Fruit fly (Drosophila melanogaster): ENCODE results near the gene CG34448.
A peak's percentile ranks its signal among the peaks of the same experiment; 100 is the strongest.

CG34448 gene

dm6 chr2L:2382971-2383370 lies 34.8 kb downstream of the CG34448 start, which contains the start of gene PIG-Wa (continued):
- TF ChIP-seq Nf-YA (GFP tag; IDR thresholded peaks at IDR 0.05) (no peak), tin (GFP tag; optimal IDR thresholded peaks at IDR 0.05) (no peak), row (GFP tag; IDR thresholded peaks at IDR 0.05) (peak; percentile 39; the same call in 1 of the 3 replicates), CG17912 (GFP tag; optimal IDR thresholded peaks at IDR 0.05) (no peak), croc (GFP tag; conservative IDR thresholded peaks at IDR 0.05) (no peak), CG7786 (GFP tag; optimal IDR thresholded peaks at IDR 0.05) (no peak), CG34422 (GFP tag; IDR thresholded peaks at IDR 0.05) (peak; percentile 76; the same call in 2 of the 3 replicates), ara (GFP tag; IDR thresholded peaks at IDR 0.05) (no peak), lab (GFP tag; optimal IDR thresholded peaks at IDR 0.05) (no peak), CG12236 (GFP tag; optimal IDR thresholded peaks at IDR 0.05) (no peak), CG16863 (GFP tag; optimal IDR thresholded peaks at IDR 0.05) (no peak), CG31441 (GFP tag; IDR thresholded peaks at IDR 0.05) (no peak), CG10274 (GFP tag; optimal IDR thresholded peaks at IDR 0.05) (no peak), CG6683 (GFP tag; optimal IDR thresholded peaks at IDR 0.05) (no peak), CG1603 (tag; optimal IDR thresholded peaks at IDR 0.05) (peak; percentile 56), scrt (GFP tag; optimal IDR thresholded peaks at IDR 0.05) (no peak), CG6272 (GFP tag; IDR thresholded peaks at IDR 0.05) (no peak), ewg (GFP tag; optimal IDR thresholded peaks at IDR 0.05) (no peak), nom (GFP tag; optimal IDR thresholded peaks at IDR 0.05) (no peak), h (optimal IDR thresholded peaks at IDR 0.05) (no peak), pum (GFP tag; optimal IDR thresholded peaks at IDR 0.05) (no peak), trem (tag; optimal IDR thresholded peaks at IDR 0.05) (no peak), CG2199 (GFP tag; IDR thresholded peaks at IDR 0.05) (no peak), bowl (GFP tag; IDR thresholded peaks at IDR 0.05) (no peak), CG3726 (GFP tag; IDR thresholded peaks at IDR 0.05) (no peak), CG8089 (GFP tag; optimal IDR thresholded peaks at IDR 0.05) (no peak), br (optimal IDR thresholded peaks at IDR 0.05) (no peak), Dbx (GFP tag; IDR thresholded peaks at IDR 0.05) (no peak), ase (GFP tag; IDR thresholded peaks at IDR 0.05) (no peak), Bgb (GFP tag; IDR thresholded peaks at IDR 0.05; ENCODE audit: partially characterized antibody) (peak; percentile 56), bcd (GFP tag; optimal IDR thresholded peaks at IDR 0.05) (no peak), CG16779 (GFP tag; IDR thresholded peaks at IDR 0.05) (no peak), CG11093 (GFP tag; IDR thresholded peaks at IDR 0.05) (no peak), Ssrp (tag; optimal IDR thresholded peaks at IDR 0.05) (no peak), chn (GFP tag; optimal IDR thresholded peaks at IDR 0.05) (no peak), CG5953 (GFP tag; IDR thresholded peaks at IDR 0.05) (no peak), cato (GFP tag; optimal IDR thresholded peaks at IDR 0.05; ENCODE audit: borderline replicate concordance) (no peak), Drgx (GFP tag; IDR thresholded peaks at IDR 0.05) (no peak), CG15269 (tag; optimal IDR thresholded peaks at IDR 0.05) (no peak), CG30403 (GFP tag; optimal IDR thresholded peaks at IDR 0.05) (no peak), gfzf (GFP tag; optimal IDR thresholded peaks at IDR 0.05) (peak; percentile 71), zen (tag; optimal IDR thresholded peaks at IDR 0.05) (no peak), CG12659 (GFP tag; optimal IDR thresholded peaks at IDR 0.05) (peak; percentile 8), CG12769 (tag; optimal IDR thresholded peaks at IDR 0.05) (no peak), wor (GFP tag; IDR thresholded peaks at IDR 0.05) (no peak), CG8281 (tag; optimal IDR thresholded peaks at IDR 0.05) (no peak), wdn (GFP tag; IDR thresholded peaks at IDR 0.05) (no peak), CG7357 (GFP tag; IDR thresholded peaks at IDR 0.05) (no peak), CG13894 (tag; optimal IDR thresholded peaks at IDR 0.05) (no peak), D (optimal IDR thresholded peaks at IDR 0.05) (no peak), D (GFP tag; optimal IDR thresholded peaks at IDR 0.05) (no peak), Antp (GFP tag; optimal IDR thresholded peaks at IDR 0.05) (no peak), CG2712 (tag; optimal IDR thresholded peaks at IDR 0.05) (no peak), Mad (GFP tag; optimal IDR thresholded peaks at IDR 0.05) (no peak)
